Fruit fly (Drosophila melanogaster): Measurements from ENCODE around the gene ex.

The ex gene

DNA sequence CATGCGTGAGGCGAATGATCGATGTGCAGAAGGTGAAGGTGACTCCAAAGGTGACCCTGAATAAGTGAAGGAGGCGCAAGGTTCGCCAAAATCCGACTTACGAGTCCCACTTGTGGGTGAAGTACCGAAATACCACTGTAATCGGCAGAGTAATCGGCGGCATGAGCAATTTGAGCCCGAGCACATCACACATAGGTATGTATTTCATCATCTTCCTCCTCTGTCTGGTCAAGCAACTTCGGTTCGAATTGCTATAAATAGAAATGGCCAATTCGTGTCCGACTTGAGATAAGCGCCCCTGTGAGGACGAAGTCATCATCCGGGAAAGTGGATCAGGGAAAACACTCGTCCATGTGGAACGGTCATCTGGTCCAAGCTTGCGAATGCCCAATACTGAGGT lies 56.1 kb downstream of the ex start (continued):
- TF ChIP-seq ERR (GFP tag; optimal IDR thresholded peaks at IDR 0.05) = peak; percentile 73
- no peak for TF ChIP-seq maf-S (GFP tag; optimal IDR thresholded peaks at IDR 0.05)
- no peak for TF ChIP-seq CG1647 (GFP tag; optimal IDR thresholded peaks at IDR 0.05)
- TF ChIP-seq Deaf1 (tag; optimal IDR thresholded peaks at IDR 0.05) = peak; percentile 10

DNA sequence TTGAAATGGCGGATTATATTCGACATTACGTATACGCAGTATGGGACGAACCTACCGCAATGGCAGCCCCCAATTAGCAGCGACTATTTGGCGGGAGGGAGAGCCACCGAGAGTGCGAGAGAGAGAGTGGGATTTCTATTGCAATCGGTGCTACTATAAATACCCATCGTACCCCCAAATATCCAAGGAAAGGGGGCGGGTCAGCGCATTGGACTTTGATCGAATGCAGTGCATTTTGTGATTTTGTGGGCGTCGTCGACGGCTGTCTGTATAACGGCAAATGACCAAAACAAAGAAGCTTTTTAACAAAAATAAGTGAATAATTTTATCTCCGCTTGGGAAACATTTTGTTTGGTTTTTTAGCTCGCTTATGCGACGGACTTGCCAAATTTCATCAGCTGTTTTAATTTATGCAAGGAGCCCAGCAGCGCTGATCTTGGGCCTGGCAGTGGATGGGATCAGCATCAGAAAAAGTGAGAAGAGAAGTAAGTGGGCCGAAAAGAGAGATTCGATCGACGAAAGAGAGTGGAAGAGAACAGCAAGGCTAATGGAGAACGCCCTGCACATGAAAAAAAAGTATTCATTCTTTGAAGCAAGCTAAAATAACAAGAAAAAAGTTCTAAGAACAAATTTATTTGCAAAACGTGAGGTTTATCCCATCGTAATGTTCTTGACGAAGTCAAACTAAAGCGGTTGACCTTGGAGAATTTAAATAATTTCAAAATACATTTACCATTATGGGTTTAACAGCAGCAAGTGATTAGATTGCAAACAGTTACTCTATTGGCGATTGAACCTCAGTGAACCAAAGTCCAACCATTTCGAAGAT lies 56.9 kb downstream of the ex start:
- no peak for TF ChIP-seq otp (GFP tag; IDR thresholded peaks at IDR 0.05)
- TF ChIP-seq MESR4 (GFP tag; optimal IDR thresholded peaks at IDR 0.05) = no peak
- no peak for TF ChIP-seq Hey (tag; optimal IDR thresholded peaks at IDR 0.05)
- TF ChIP-seq abd-A (tag; optimal IDR thresholded peaks at IDR 0.05) = no peak
- TF ChIP-seq ftz-f1 (GFP tag; optimal IDR thresholded peaks at IDR 0.05) = no peak
- no peak for TF ChIP-seq hb (GFP tag; IDR thresholded peaks at IDR 0.05; ENCODE audit: partially characterized antibody)
- no peak for TF ChIP-seq CG3838 (GFP tag; optimal IDR thresholded peaks at IDR 0.05)
- TF ChIP-seq Dip3 (GFP tag; optimal IDR thresholded peaks at IDR 0.05) = no peak
- TF ChIP-seq tx (GFP tag; optimal IDR thresholded peaks at IDR 0.05) = peak; percentile 25
- no peak for TF ChIP-seq CG15479 (GFP tag; optimal IDR thresholded peaks at IDR 0.05)
- peak; percentile 22 for TF ChIP-seq Meics (GFP tag; optimal IDR thresholded peaks at IDR 0.05)
- no peak for TF ChIP-seq pfk (GFP tag; optimal IDR thresholded peaks at IDR 0.05)
- TF ChIP-seq Oli (tag; optimal IDR thresholded peaks at IDR 0.05) = peak; percentile 49
- peak; percentile 35 for TF ChIP-seq CG31441 (GFP tag; IDR thresholded peaks at IDR 0.05)
- 0 out of 3 replicates have a peak, but pooled peaks have one; percentile 12 for TF ChIP-seq CG3726 (GFP tag; IDR thresholded peaks at IDR 0.05)
- TF ChIP-seq CG10366 (GFP tag; IDR thresholded peaks at IDR 0.05) = no peak
- TF ChIP-seq Dbx (GFP tag; IDR thresholded peaks at IDR 0.05) = 0 out of 3 replicates have a peak, but pooled peaks have one; percentile 26
- TF ChIP-seq luna (GFP tag; optimal IDR thresholded peaks at IDR 0.05) = no peak
- no peak for TF ChIP-seq Dad (GFP tag; optimal IDR thresholded peaks at IDR 0.05)
- TF ChIP-seq CG7271 (tag; optimal IDR thresholded peaks at IDR 0.05) = no peak
- TF ChIP-seq klu (GFP tag; IDR thresholded peaks at IDR 0.05) = no peak
- no peak for TF ChIP-seq CG17568 (GFP tag; optimal IDR thresholded peaks at IDR 0.05)
- TF ChIP-seq zfh1 (GFP tag; IDR thresholded peaks at IDR 0.05) = no peak
- TF ChIP-seq CG43689 (GFP tag; IDR thresholded peaks at IDR 0.05) = no peak
- TF ChIP-seq Doc3 (GFP tag; IDR thresholded peaks at IDR 0.05; ENCODE audit: partially characterized antibody) = no peak
- no peak for TF ChIP-seq CG12104 (GFP tag; optimal IDR thresholded peaks at IDR 0.05)
- TF ChIP-seq CG6765 (GFP tag; optimal IDR thresholded peaks at IDR 0.05) = no peak
- TF ChIP-seq Hr39 (optimal IDR thresholded peaks at IDR 0.05) = no peak
- peak; percentile 10 for TF ChIP-seq vfl (GFP tag; optimal IDR thresholded peaks at IDR 0.05)
- TF ChIP-seq danr (GFP tag; IDR thresholded peaks at IDR 0.05) = no peak
- no peak for TF ChIP-seq CG12236 (GFP tag; optimal IDR thresholded peaks at IDR 0.05)
- no peak for TF ChIP-seq Atf3 (GFP tag; optimal IDR thresholded peaks at IDR 0.05)
- peak; percentile 43 for TF ChIP-seq CG16863 (GFP tag; optimal IDR thresholded peaks at IDR 0.05)
- no peak for TF ChIP-seq CG2202 (tag; optimal IDR thresholded peaks at IDR 0.05)
- TF ChIP-seq CG11085 (GFP tag; IDR thresholded peaks at IDR 0.05) = no peak
- no peak for TF ChIP-seq Vsx1 (GFP tag; optimal IDR thresholded peaks at IDR 0.05)
- no peak for TF ChIP-seq Poxn (GFP tag; IDR thresholded peaks at IDR 0.05)
- no peak for TF ChIP-seq aop (GFP tag; IDR thresholded peaks at IDR 0.05)
- no peak for TF ChIP-seq CG18764 (GFP tag; optimal IDR thresholded peaks at IDR 0.05)
- no peak for TF ChIP-seq disco-r (GFP tag; optimal IDR thresholded peaks at IDR 0.05)
- no peak for TF ChIP-seq CG8359 (GFP tag; optimal IDR thresholded peaks at IDR 0.05; ENCODE audit: borderline replicate concordance)
- TF ChIP-seq grau (tag; optimal IDR thresholded peaks at IDR 0.05) = peak; percentile 54
- no peak for TF ChIP-seq CG12942 (GFP tag; optimal IDR thresholded peaks at IDR 0.05)
- no peak for TF ChIP-seq Chrac-16 (GFP tag; optimal IDR thresholded peaks at IDR 0.05)
- TF ChIP-seq wek (GFP tag; optimal IDR thresholded peaks at IDR 0.05) = no peak
